Worm (Caenorhabditis elegans) whole organism, L4/young adult: ENCODE results near the gene acs-2.

Experiments used
- W03F9.2 ChIP-seq: fragments of 150-350 bp; optimal IDR thresholded peaks from 2 replicates; lab custom pipeline; 2014; ENCODE audit warnings: missing biosample characterization, missing genetic modification characterization
- him-1 ChIP-seq: sonication (generic microtip); optimal IDR thresholded peaks from 2 replicates; lab custom pipeline; 2016; ENCODE audit warnings: missing genotype, missing genetic modification reagents, missing genetic modification characterization, missing compliant biosample characterization

ce11 chrV:15563985-15564384 lies 3.2 kb upstream of the acs-2 start:
- TF ChIP-seq him-1 (tag; lab: Kevin White, UChicago) (no peak), W03F9.2 (no peak)
